Fruit fly (Drosophila melanogaster): Measurements from ENCODE around the gene Serinc.

Serinc gene

dm6 chr3L:16451887-16452751, 39.6 kb downstream of the Serinc start, which contains the start of gene dsx-c73A (continued):
- TF ChIP-seq CG18476 (GFP tag; optimal IDR thresholded peaks at IDR 0.05) (no peak), p53 (GFP tag; optimal IDR thresholded peaks at IDR 0.05) (no peak), ac (GFP tag; optimal IDR thresholded peaks at IDR 0.05) (peak; percentile 13), vvl (GFP tag; IDR thresholded peaks at IDR 0.05) (peak; percentile 65), CG6791 (GFP tag; IDR thresholded peaks at IDR 0.05; ENCODE audit: partially characterized antibody) (no peak), eyg (GFP tag; optimal IDR thresholded peaks at IDR 0.05) (no peak), pita (GFP tag; optimal IDR thresholded peaks at IDR 0.05) (no peak), GATAe (GFP tag; conservative IDR thresholded peaks at IDR 0.05) (no peak), Rx (GFP tag; IDR thresholded peaks at IDR 0.05) (no peak), rib (GFP tag; IDR thresholded peaks at IDR 0.05) (no peak), repo (GFP tag; optimal IDR thresholded peaks at IDR 0.05) (no peak), CG10366 (GFP tag; IDR thresholded peaks at IDR 0.05) (peak; percentile 34; the same call in 1 of the 2 replicates), Nf-YB (GFP tag; optimal IDR thresholded peaks at IDR 0.05) (no peak), br (optimal IDR thresholded peaks at IDR 0.05) (no peak), Adf1 (GFP tag; IDR thresholded peaks at IDR 0.05) (no peak), CG7963 (GFP tag; IDR thresholded peaks at IDR 0.05; ENCODE audit: partially characterized antibody) (no peak), Nf-YA (GFP tag; IDR thresholded peaks at IDR 0.05) (no peak), Myb (GFP tag; optimal IDR thresholded peaks at IDR 0.05) (no peak), Fer2 (tag; optimal IDR thresholded peaks at IDR 0.05) (no peak), HmgZ (tag; optimal IDR thresholded peaks at IDR 0.05) (no peak), CG4424 (GFP tag; optimal IDR thresholded peaks at IDR 0.05) (peak; percentile 57), H2.0 (GFP tag; IDR thresholded peaks at IDR 0.05) (peak; percentile 10; the same call in 1 of the 2 replicates), fd102C (GFP tag; optimal IDR thresholded peaks at IDR 0.05) (no peak), CG9437 (GFP tag; optimal IDR thresholded peaks at IDR 0.05) (peak; percentile 62), Dref (GFP tag; IDR thresholded peaks at IDR 0.05) (no peak), tup (GFP tag; optimal IDR thresholded peaks at IDR 0.05) (no peak), CG9215 (GFP tag; IDR thresholded peaks at IDR 0.05) (no peak), ato (GFP tag; IDR thresholded peaks at IDR 0.05; ENCODE audit: partially characterized antibody) (no peak), unpg (GFP tag; optimal IDR thresholded peaks at IDR 0.05) (peak; percentile 42), CG31388 (GFP tag; optimal IDR thresholded peaks at IDR 0.05) (no peak), tll (GFP tag; optimal IDR thresholded peaks at IDR 0.05) (no peak), tap (tag; optimal IDR thresholded peaks at IDR 0.05) (no peak), CG3065 (GFP tag; optimal IDR thresholded peaks at IDR 0.05) (no peak), gfzf (GFP tag; optimal IDR thresholded peaks at IDR 0.05) (no peak), CG6689 (GFP tag; IDR thresholded peaks at IDR 0.05) (peak; percentile 46; the same call in 1 of the 2 replicates), Mrtf (GFP tag; IDR thresholded peaks at IDR 0.05) (no peak), sr (GFP tag; IDR thresholded peaks at IDR 0.05) (no peak), dmrt11E (tag; optimal IDR thresholded peaks at IDR 0.05) (peak; percentile 65), usp (GFP tag; optimal IDR thresholded peaks at IDR 0.05) (no peak), CG32532 (GFP tag; IDR thresholded peaks at IDR 0.05) (no peak), CG2202 (tag; optimal IDR thresholded peaks at IDR 0.05) (peak; percentile 23), mirr (GFP tag; optimal IDR thresholded peaks at IDR 0.05) (no peak), CG1792 (GFP tag; optimal IDR thresholded peaks at IDR 0.05) (no peak), sug (tag; optimal IDR thresholded peaks at IDR 0.05) (no peak), CG1529 (GFP tag; optimal IDR thresholded peaks at IDR 0.05) (peak; percentile 29), Chrac-16 (GFP tag; optimal IDR thresholded peaks at IDR 0.05) (peak; percentile 25), Hr39 (optimal IDR thresholded peaks at IDR 0.05) (no peak), fd96Cb (tag; optimal IDR thresholded peaks at IDR 0.05) (peak; percentile 53), vfl (GFP tag; optimal IDR thresholded peaks at IDR 0.05) (no peak), CG11085 (GFP tag; IDR thresholded peaks at IDR 0.05) (no peak), Ssrp (tag; optimal IDR thresholded peaks at IDR 0.05) (peak; percentile 46)

Measured in whole organism, embryonic.